Worm (Caenorhabditis elegans) whole organism, L4 larva: ENCODE data around the gene mrps-11.

ENCODE experiments used
- snpc-4 ChIP-seq: fragments of 150-350 bp; optimal IDR thresholded peaks from 2 replicates; lab custom pipeline; 2014; ENCODE audit warnings: missing biosample characterization, missing genetic modification characterization
- unc-62 ChIP-seq, 3 experiments: fragments of 150-350 bp in 1 of 3; sonication (generic microtip); optimal IDR thresholded peaks in 2 of 3; peaks in 1 of 3; 1 replicate in 1 of 3; 2 replicates in 2 of 3; lab custom pipeline; 2014 to 2017; ENCODE audit warnings: missing biosample characterization in 3 of 3, missing genetic modification characterization in 3 of 3, missing genetic modification reagents in 3 of 3, missing genotype in 1 of 3
- zip-2 ChIP-seq: fragments of 150-350 bp; optimal IDR thresholded peaks from 2 replicates; lab custom pipeline; 2014; ENCODE audit warnings: missing biosample characterization, missing genetic modification characterization

DNA sequence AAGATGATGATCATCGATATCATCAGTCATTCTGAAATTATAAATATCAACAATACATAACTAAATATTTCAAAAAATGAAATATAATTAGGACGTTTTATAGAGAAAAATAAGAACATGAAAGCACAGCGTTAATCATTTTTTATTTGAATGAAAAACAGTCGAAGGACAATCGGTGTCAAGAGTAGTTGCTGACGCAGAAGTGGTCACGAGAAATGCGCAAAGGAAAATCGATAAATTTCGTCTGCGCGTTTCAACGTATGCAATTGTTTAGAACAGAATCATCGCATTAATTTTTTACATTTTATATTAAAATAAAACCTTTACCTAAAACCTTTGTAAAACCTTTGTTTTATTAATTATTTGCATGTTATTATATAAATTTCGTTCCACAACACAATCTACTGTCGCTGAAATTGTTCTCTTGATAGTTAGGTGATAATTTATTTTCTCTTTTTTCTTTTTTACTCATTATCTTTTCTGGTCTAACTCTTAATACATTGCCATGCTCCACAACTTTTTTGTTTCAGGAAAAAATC lies 3.4 kb upstream of the mrps-11 start, which contains the start of the genes W04D2.4 and rbm-25:
- no peak for TF ChIP-seq zip-2
- TF ChIP-seq snpc-4 (tag; lab: Kevin White, UChicago): no peak
- no peak for TF ChIP-seq unc-62 (GFP tag; optimal IDR thresholded peaks at IDR 0.05 in 1 of 2; lab: Kevin White, UChicago)
- TF ChIP-seq unc-62 (tag; optimal IDR thresholded peaks at IDR 0.05; lab: Kevin White, UChicago): no peak
